Worm (Caenorhabditis elegans) whole organism, L4 larva: ENCODE measurements around the gene C16C8.8.

Source experiments
- D1046.2 ChIP-seq: fragments of 200-800 bp; sonication (Bioruptor generic); IDR thresholded peaks from 2 replicates; pipeline ENCODE4 v1.3.6; 2022; ENCODE audit warnings: missing genetic modification characterization, missing compliant biosample characterization
- F26F4.8 ChIP-seq: fragments of 200-800 bp; sonication (Bioruptor generic); conservative IDR thresholded peaks from 2 replicates; pipeline ENCODE4 v1.3.6; 2022; ENCODE audit warnings: missing genetic modification characterization, missing compliant biosample characterization
- F44E2.7 ChIP-seq: fragments of 200-800 bp; sonication (Bioruptor generic); IDR thresholded peaks from 2 replicates; pipeline ENCODE4 v2.1.2; 2022; ENCODE audit warnings: missing genetic modification characterization, missing compliant biosample characterization
- T26A8.4 ChIP-seq: fragments of 200-800 bp; sonication (Bioruptor generic); IDR thresholded peaks from 2 replicates; pipeline ENCODE4 v1.3.6; 2022; ENCODE audit warnings: missing genetic modification characterization, missing compliant biosample characterization
- ZK337.2 ChIP-seq: fragments of 200-800 bp; sonication (Bioruptor generic); IDR thresholded peaks from 2 replicates; pipeline ENCODE4 v1.3.6; 2022; ENCODE audit warnings: missing genetic modification reagents, missing genetic modification characterization, missing compliant biosample characterization
- aha-1 ChIP-seq: fragments of 150-350 bp; peaks from one replicate; lab custom pipeline; 2014; ENCODE audit warnings: missing biosample characterization, missing genetic modification characterization
- aly-2 ChIP-seq: sonication (generic microtip); optimal IDR thresholded peaks from 2 replicates; lab custom pipeline; 2018; ENCODE audit warnings: missing biosample characterization, missing genetic modification characterization
- ama-1 ChIP-seq: fragments of 150-350 bp; optimal IDR thresholded peaks from 2 replicates; lab custom pipeline; 2014; ENCODE audit warnings: inconsistent platforms, mixed read lengths
- arid-1 ChIP-seq: fragments of 200-800 bp; sonication (Bioruptor generic); conservative IDR thresholded peaks from 2 replicates; pipeline ENCODE4 v1.3.6; 2022; ENCODE audit warnings: missing genetic modification reagents, missing genetic modification characterization, missing compliant biosample characterization
- ceh-32 ChIP-seq: sonication (generic microtip); optimal IDR thresholded peaks from 2 replicates; lab custom pipeline; 2016; ENCODE audit warnings: mild to moderate bottlenecking, missing genetic modification characterization, missing compliant biosample characterization; ENCODE audit not compliant: poor library complexity
- ceh-62 ChIP-seq: sonication (generic microtip); optimal IDR thresholded peaks from 2 replicates; lab custom pipeline; 2017; ENCODE audit warnings: missing biosample characterization, missing genetic modification characterization
- ceh-82 ChIP-seq: sonication (generic microtip); optimal IDR thresholded peaks from 2 replicates; lab custom pipeline; 2017; ENCODE audit warnings: missing biosample characterization, missing genetic modification characterization
- cey-2 ChIP-seq: sonication (generic microtip); optimal IDR thresholded peaks from 3 replicates; lab custom pipeline; 2017; ENCODE audit warnings: missing genetic modification characterization, mild to moderate bottlenecking, missing compliant biosample characterization, antibody characterized with exemption, borderline replicate concordance; ENCODE audit not compliant: insufficient read depth
- ctbp-1 ChIP-seq: fragments of 200-800 bp; sonication (Bioruptor generic); IDR thresholded peaks from 2 replicates; pipeline ENCODE4 v1.3.6; 2022; ENCODE audit warnings: missing genetic modification reagents, missing genetic modification characterization, missing compliant biosample characterization
- daf-12 ChIP-seq: fragments of 150-350 bp; optimal IDR thresholded peaks from 2 replicates; lab custom pipeline; 2014; ENCODE audit warnings: missing biosample characterization, missing genetic modification reagents, missing genetic modification characterization
- daf-16 ChIP-seq, 3 experiments: sonication (generic microtip); optimal IDR thresholded peaks; 2 replicates each; lab custom pipeline; 2016 to 2017; ENCODE audit warnings: missing genetic modification characterization in 3 of 3, missing genetic modification reagents in 3 of 3, mild to moderate bottlenecking in 2 of 3, missing compliant biosample characterization in 2 of 3, missing biosample characterization in 1 of 3, moderate library complexity in 1 of 3
- dmd-8 ChIP-seq: fragments of 200-800 bp; sonication (Bioruptor generic); IDR thresholded peaks from 2 replicates; pipeline ENCODE4 v1.3.6; 2022; ENCODE audit warnings: missing genetic modification characterization, missing compliant biosample characterization
- dpl-1 ChIP-seq: fragments of 150-350 bp; optimal IDR thresholded peaks from 2 replicates; lab custom pipeline; 2014; ENCODE audit warnings: missing biosample characterization, missing genetic modification reagents, missing genetic modification characterization
- duxl-1 ChIP-seq: sonication (generic microtip); optimal IDR thresholded peaks from 2 replicates; lab custom pipeline; 2016; ENCODE audit warnings: mild to moderate bottlenecking, missing genetic modification characterization, moderate library complexity, missing compliant biosample characterization; ENCODE audit not compliant: poor library complexity
- egl-43 ChIP-seq: fragments of 200-800 bp; sonication (Bioruptor generic); IDR thresholded peaks from 2 replicates; pipeline ENCODE4 v1.3.6; 2022; ENCODE audit warnings: missing genetic modification reagents, missing genetic modification characterization, missing compliant biosample characterization
- fos-1 ChIP-seq: fragments of 150-350 bp; optimal IDR thresholded peaks from 2 replicates; lab custom pipeline; 2014; ENCODE audit warnings: missing biosample characterization, missing genetic modification characterization
- hif-1 ChIP-seq, 2 experiments: sonication (generic microtip); optimal IDR thresholded peaks; 2 replicates each; lab custom pipeline; 2016 to 2017; ENCODE audit warnings: missing compliant biosample characterization in 2 of 2, missing genetic modification characterization in 2 of 2, missing genetic modification reagents in 2 of 2, missing genotype in 2 of 2, mild to moderate bottlenecking in 1 of 2
- hlh-11 ChIP-seq: fragments of 200-800 bp; sonication (Bioruptor generic); optimal IDR thresholded peaks from 2 replicates; lab custom pipeline; 2018; ENCODE audit warnings: mild to moderate bottlenecking, missing genetic modification characterization, missing compliant biosample characterization
- hlh-30 ChIP-seq: sonication (generic microtip); optimal IDR thresholded peaks from 2 replicates; lab custom pipeline; 2017; ENCODE audit warnings: antibody characterized with exemption, mild to moderate bottlenecking, missing genetic modification characterization, missing compliant biosample characterization; ENCODE audit not compliant: insufficient read depth
- hmg-1.1 ChIP-seq: fragments of 200-800 bp; sonication (Bioruptor generic); IDR thresholded peaks from 2 replicates; pipeline ENCODE4 v1.3.6; 2022; ENCODE audit warnings: missing genetic modification reagents, missing genetic modification characterization, missing compliant biosample characterization
- jun-1 ChIP-seq: fragments of 150-350 bp; optimal IDR thresholded peaks from 2 replicates; lab custom pipeline; 2014; ENCODE audit warnings: missing biosample characterization, missing genetic modification reagents, missing genetic modification characterization
- lin-13 ChIP-seq: fragments of 150-350 bp; optimal IDR thresholded peaks from 2 replicates; lab custom pipeline; 2014; ENCODE audit warnings: missing biosample characterization, missing genetic modification reagents, missing genetic modification characterization
- lin-29 ChIP-seq: fragments of 200-800 bp; sonication (Bioruptor generic); IDR thresholded peaks from 2 replicates; pipeline ENCODE4 v1.3.6; 2022; ENCODE audit warnings: missing genetic modification reagents, missing genetic modification characterization, missing compliant biosample characterization
- lin-38 ChIP-seq: fragments of 200-800 bp; sonication (Bioruptor generic); IDR thresholded peaks from 2 replicates; pipeline ENCODE4 v1.3.6; 2022; ENCODE audit warnings: missing genetic modification reagents, missing genetic modification characterization, missing compliant biosample characterization
- lir-3 ChIP-seq: sonication (generic microtip); optimal IDR thresholded peaks from 2 replicates; lab custom pipeline; 2016; ENCODE audit warnings: mild to moderate bottlenecking, missing genetic modification characterization, missing compliant biosample characterization
- lsy-2 ChIP-seq, 2 experiments: fragments of 150-350 bp in 1 of 2; sonication (generic microtip) in 1 of 2; optimal IDR thresholded peaks; 2 replicates each; lab custom pipeline; 2014 to 2017; ENCODE audit warnings: missing biosample characterization in 2 of 2, missing genetic modification characterization in 2 of 2
- madf-5 ChIP-seq, 2 experiments: fragments of 200-800 bp; sonication (Bioruptor generic); IDR thresholded peaks; 2 replicates each; pipeline ENCODE4 v1.3.6; 2022; ENCODE audit warnings: missing compliant biosample characterization in 2 of 2, missing genetic modification characterization in 2 of 2
- mdl-1 ChIP-seq, 2 experiments: fragments of 150-350 bp in 1 of 2; sonication (generic microtip) in 1 of 2; optimal IDR thresholded peaks; 2 replicates each; lab custom pipeline; 2014 to 2017; ENCODE audit warnings: missing biosample characterization in 2 of 2, missing genetic modification characterization in 2 of 2
- mes-2 ChIP-seq: sonication (generic microtip); optimal IDR thresholded peaks from 2 replicates; lab custom pipeline; 2016; ENCODE audit warnings: missing genotype, mild to moderate bottlenecking, missing genetic modification characterization, missing compliant biosample characterization; ENCODE audit not compliant: poor library complexity, severe bottlenecking
- nhr-10 ChIP-seq: fragments of 150-350 bp; optimal IDR thresholded peaks from 2 replicates; lab custom pipeline; 2014; ENCODE audit warnings: missing biosample characterization, missing genetic modification characterization
- nhr-102 ChIP-seq: sonication (generic microtip); optimal IDR thresholded peaks from 2 replicates; lab custom pipeline; 2016; ENCODE audit warnings: mild to moderate bottlenecking, missing genetic modification characterization, moderate library complexity, missing compliant biosample characterization
- nhr-25 ChIP-seq: sonication (generic microtip); optimal IDR thresholded peaks from 2 replicates; lab custom pipeline; 2017; ENCODE audit warnings: missing genetic modification characterization, mild to moderate bottlenecking, missing compliant biosample characterization, antibody characterized with exemption, moderate library complexity, borderline replicate concordance; ENCODE audit not compliant: insufficient read depth
- nhr-28 ChIP-seq: fragments of 150-350 bp; optimal IDR thresholded peaks from 2 replicates; lab custom pipeline; 2014; ENCODE audit warnings: missing biosample characterization, missing genetic modification characterization
- nhr-41 ChIP-seq: fragments of 200-800 bp; sonication (Bioruptor generic); IDR thresholded peaks from 2 replicates; pipeline ENCODE4 v1.3.6; 2022; ENCODE audit warnings: missing genetic modification reagents, missing genetic modification characterization, missing compliant biosample characterization
- nhr-42 ChIP-seq: fragments of 200-800 bp; sonication (Bioruptor generic); IDR thresholded peaks from 2 replicates; pipeline ENCODE4 v1.3.6; 2022; ENCODE audit warnings: missing genetic modification characterization, missing compliant biosample characterization
- nhr-77 ChIP-seq: fragments of 150-350 bp; optimal IDR thresholded peaks from 2 replicates; lab custom pipeline; 2014; ENCODE audit warnings: missing biosample characterization, missing genetic modification characterization
- rbr-2 ChIP-seq: sonication (generic microtip); optimal IDR thresholded peaks from 2 replicates; lab custom pipeline; 2016; ENCODE audit warnings: missing genotype, missing genetic modification characterization, missing compliant biosample characterization
- saeg-2 ChIP-seq: fragments of 200-800 bp; sonication (Bioruptor generic); IDR thresholded peaks from 2 replicates; pipeline ENCODE4 v1.3.6; 2022; ENCODE audit warnings: missing genetic modification reagents, missing genetic modification characterization, missing compliant biosample characterization
- snpc-1.2 ChIP-seq: fragments of 200-800 bp; sonication (Bioruptor generic); IDR thresholded peaks from 2 replicates; pipeline ENCODE4 v1.3.6; 2022; ENCODE audit warnings: missing genetic modification reagents, missing genetic modification characterization, missing compliant biosample characterization
- spr-1 ChIP-seq: sonication (generic microtip); optimal IDR thresholded peaks from 2 replicates; lab custom pipeline; 2016; ENCODE audit warnings: mild to moderate bottlenecking, missing genetic modification characterization, missing compliant biosample characterization
- unc-130 ChIP-seq: sonication (generic microtip); optimal IDR thresholded peaks from 2 replicates; lab custom pipeline; 2016; ENCODE audit warnings: missing genetic modification reagents, missing genetic modification characterization, missing compliant biosample characterization
- unc-62 ChIP-seq, 3 experiments: fragments of 150-350 bp in 1 of 3; sonication (generic microtip); optimal IDR thresholded peaks in 2 of 3; peaks in 1 of 3; 1 replicate in 1 of 3; 2 replicates in 2 of 3; lab custom pipeline; 2014 to 2017; ENCODE audit warnings: missing biosample characterization in 3 of 3, missing genetic modification characterization in 3 of 3, missing genetic modification reagents in 3 of 3, missing genotype in 1 of 3
- zip-2 ChIP-seq: fragments of 150-350 bp; optimal IDR thresholded peaks from 2 replicates; lab custom pipeline; 2014; ENCODE audit warnings: missing biosample characterization, missing genetic modification characterization
- ztf-11 ChIP-seq: fragments of 150-350 bp; optimal IDR thresholded peaks from 2 replicates; lab custom pipeline; 2014; ENCODE audit warnings: missing biosample characterization, missing genetic modification characterization

Gene C16C8.8

ce11 chrII:3482231-3482630 is 20.7 kb upstream of the C16C8.8 start, which contains the start of gene smu-2 (continued):
- TF ChIP-seq nhr-102 (tag; lab: Kevin White, UChicago), result no peak
- TF ChIP-seq fos-1, result no peak
- peak; percentile 89 for TF ChIP-seq unc-130 (GFP tag; lab: Kevin White, UChicago)
- TF ChIP-seq spr-1 (tag; lab: Kevin White, UChicago), result no peak
- no peak for TF ChIP-seq unc-62 (GFP tag; optimal IDR thresholded peaks at IDR 0.05 in 1 of 2; lab: Kevin White, UChicago)
- no peak for TF ChIP-seq unc-62 (tag; optimal IDR thresholded peaks at IDR 0.05; lab: Kevin White, UChicago)
- TF ChIP-seq snpc-1.2, result no peak
- TF ChIP-seq dpl-1, result peak; percentile 62
- TF ChIP-seq rbr-2 (tag; lab: Kevin White, UChicago), result peak; percentile 43
- no peak for TF ChIP-seq daf-16 (GFP tag; optimal IDR thresholded peaks at IDR 0.05; lab: Kevin White, UChicago)
- no peak for TF ChIP-seq daf-16 (tag; optimal IDR thresholded peaks at IDR 0.05; lab: Kevin White, UChicago)
- no peak for TF ChIP-seq arid-1
- no peak for TF ChIP-seq ztf-11
- TF ChIP-seq nhr-28, result peak; percentile 71
- no peak; a peak in 1 of 4 replicates for TF ChIP-seq madf-5 (GFP tag; IDR thresholded peaks at IDR 0.05; lab: Robert Waterston, UW)
- TF ChIP-seq aha-1, result peak; percentile 95
- TF ChIP-seq hif-1 (tag; optimal IDR thresholded peaks at IDR 0.05; lab: Kevin White, UChicago), result peak in 1 of 2 experiments; percentile 81
- TF ChIP-seq dmd-8, result no peak
- no peak for TF ChIP-seq ceh-62 (tag; lab: Kevin White, UChicago)
- no peak for TF ChIP-seq lin-13 (GFP tag; lab: Kevin White, UChicago)
- TF ChIP-seq hmg-1.1 (GFP tag; lab: Robert Waterston, UW), result no peak
- TF ChIP-seq cey-2 (tag; lab: Kevin White, UChicago), result no peak
- TF ChIP-seq lin-29 (GFP tag; lab: Robert Waterston, UW), result no peak
- no peak for TF ChIP-seq lir-3
- TF ChIP-seq saeg-2, result no peak
- no peak for TF ChIP-seq aly-2 (tag; lab: Kevin White, UChicago)
- no peak for TF ChIP-seq D1046.2 (GFP tag; lab: Robert Waterston, UW)
- no peak for TF ChIP-seq daf-12
- no peak for TF ChIP-seq hlh-11 (tag; lab: Kevin White, UChicago)
- peak; percentile 74; the same call in 1 of the 2 replicates for TF ChIP-seq ZK337.2
- no peak for TF ChIP-seq mdl-1 (tag; optimal IDR thresholded peaks at IDR 0.05; lab: Kevin White, UChicago)
- no peak for TF ChIP-seq ama-1 (lab: Kevin White, UChicago)
- TF ChIP-seq zip-2, result no peak
- TF ChIP-seq jun-1, result no peak
- no peak for TF ChIP-seq ceh-82 (tag; lab: Kevin White, UChicago)
- no peak for TF ChIP-seq F26F4.8 (GFP tag; lab: Robert Waterston, UW)
- TF ChIP-seq lin-38 (GFP tag; lab: Robert Waterston, UW), result peak; percentile 97
- no peak for TF ChIP-seq ctbp-1
- TF ChIP-seq nhr-25 (tag; lab: Kevin White, UChicago), result no peak
- TF ChIP-seq nhr-77 (tag; lab: Kevin White, UChicago), result no peak
- no peak for TF ChIP-seq nhr-42 (GFP tag; lab: Robert Waterston, UW)
- TF ChIP-seq ceh-32 (tag; lab: Kevin White, UChicago), result no peak
- no peak for TF ChIP-seq duxl-1 (tag; lab: Kevin White, UChicago)
- TF ChIP-seq mes-2 (tag; lab: Kevin White, UChicago), result peak; percentile 97
- no peak for TF ChIP-seq nhr-41 (GFP tag; lab: Robert Waterston, UW)
- TF ChIP-seq egl-43, result no peak
- TF ChIP-seq hlh-30, result no peak
- no peak for TF ChIP-seq nhr-10
- no peak for TF ChIP-seq F44E2.7 (GFP tag; lab: Robert Waterston, UW)
- TF ChIP-seq lsy-2 (tag; optimal IDR thresholded peaks at IDR 0.05; lab: Kevin White, UChicago), result no peak
- no peak for TF ChIP-seq T26A8.4 (GFP tag; lab: Robert Waterston, UW)
